Worm (Caenorhabditis elegans): Measurements from ENCODE around the gene suox-1.

DNA sequence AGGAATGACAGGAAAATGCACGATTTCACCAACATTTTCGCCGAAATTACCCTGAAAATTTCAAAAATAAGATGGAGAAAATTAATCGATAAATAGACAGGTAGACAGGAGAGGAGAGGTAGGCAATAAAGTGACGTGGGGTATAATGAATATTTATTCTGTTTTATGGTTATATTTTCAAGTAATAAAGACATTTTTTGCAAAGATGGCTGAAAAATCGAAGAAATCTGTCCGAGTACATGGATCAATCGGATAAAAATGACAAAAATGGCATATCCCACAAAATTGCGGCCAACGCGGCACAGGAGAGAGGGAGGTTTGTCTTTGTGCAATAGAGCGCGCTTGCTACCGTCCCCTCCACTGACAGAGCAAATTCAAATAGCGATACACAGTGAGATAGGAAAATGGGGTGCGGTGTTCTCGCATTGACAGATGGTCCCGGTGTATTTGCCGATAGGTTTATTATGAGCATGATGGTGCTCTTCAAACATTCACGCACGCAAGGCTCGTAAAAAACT lies 10.5 kb downstream of the suox-1 start, which contains the start of gene zipt-7.2:
- TF ChIP-seq sem-4 (tag; optimal IDR thresholded peaks at IDR 0.05) (no peak), lsy-2 (tag; optimal IDR thresholded peaks at IDR 0.05) (no peak), nhr-11 (tag; optimal IDR thresholded peaks at IDR 0.05) (no peak), aly-2 (tag; optimal IDR thresholded peaks at IDR 0.05) (no peak), skn-1 (tag; optimal IDR thresholded peaks at IDR 0.05) (no peak), ZK546.5 (tag; optimal IDR thresholded peaks at IDR 0.05) (no peak), lin-13 (GFP tag; optimal IDR thresholded peaks at IDR 0.05) (no peak)

Data from whole organism, L2 larva.